Worm (Caenorhabditis elegans): Measurements from ENCODE around the gene C39H7.4.

ce11 chrIV:5649073-5649583 is 34.7 kb upstream of the C39H7.4 start, which contains the start of gene csn-5:
- no peak for TF ChIP-seq K09A11.1 (tag; optimal IDR thresholded peaks at IDR 0.05; ENCODE audit: insufficient read depth)
- TF ChIP-seq pha-4 (tag; optimal IDR thresholded peaks at IDR 0.05), result no peak
